Worm (Caenorhabditis elegans): ENCODE results near the gene bath-39.

ce11 chrV:13423608-13424007 lies 35.7 kb upstream of the bath-39 start, which contains the start of gene srv-10:
- TF ChIP-seq nhr-76 (tag; optimal IDR thresholded peaks at IDR 0.05) (no peak), ces-1 (GFP tag; optimal IDR thresholded peaks at IDR 0.05) (no peak), ceh-83 (GFP tag; optimal IDR thresholded peaks at IDR 0.05) (no peak), unc-39 (tag; optimal IDR thresholded peaks at IDR 0.05) (no peak), unc-62 (GFP tag; optimal IDR thresholded peaks at IDR 0.05) (no peak), snpc-4 (tag; optimal IDR thresholded peaks at IDR 0.05) (no peak), blmp-1 (tag; optimal IDR thresholded peaks at IDR 0.05) (no peak), cnd-1 (tag; optimal IDR thresholded peaks at IDR 0.05) (no peak), elt-1 (tag; optimal IDR thresholded peaks at IDR 0.05; ENCODE audit: borderline replicate concordance, insufficient read depth) (no peak), lin-13 (tag; optimal IDR thresholded peaks at IDR 0.05) (no peak)
